Fruit fly (Drosophila melanogaster): ENCODE data around the gene Cdc16.
A peak's percentile ranks its signal among the peaks of the same experiment; 100 is the strongest.

Gene Cdc16

DNA sequence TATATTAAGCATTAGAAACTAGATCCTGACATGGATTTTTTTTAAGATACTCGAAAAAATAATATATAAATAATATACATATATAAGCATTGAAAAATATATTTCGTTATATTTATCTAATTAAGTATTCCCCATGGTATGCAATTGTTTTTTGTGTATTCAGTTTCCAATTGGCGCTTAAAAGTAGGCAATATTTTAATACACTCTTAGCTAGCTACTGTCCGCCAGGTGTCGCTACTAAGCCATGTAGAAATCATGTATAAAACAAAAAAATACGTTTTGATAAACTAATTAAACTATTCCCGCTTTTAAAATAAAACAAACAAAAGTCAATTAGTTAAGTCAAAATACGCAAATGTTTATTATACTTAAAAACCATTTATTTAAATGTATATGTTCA is 50.3 kb downstream of the Cdc16 start:
- TF ChIP-seq h (optimal IDR thresholded peaks at IDR 0.05) (peak; percentile 100), Myc (optimal IDR thresholded peaks at IDR 0.05) (no peak)

DNA sequence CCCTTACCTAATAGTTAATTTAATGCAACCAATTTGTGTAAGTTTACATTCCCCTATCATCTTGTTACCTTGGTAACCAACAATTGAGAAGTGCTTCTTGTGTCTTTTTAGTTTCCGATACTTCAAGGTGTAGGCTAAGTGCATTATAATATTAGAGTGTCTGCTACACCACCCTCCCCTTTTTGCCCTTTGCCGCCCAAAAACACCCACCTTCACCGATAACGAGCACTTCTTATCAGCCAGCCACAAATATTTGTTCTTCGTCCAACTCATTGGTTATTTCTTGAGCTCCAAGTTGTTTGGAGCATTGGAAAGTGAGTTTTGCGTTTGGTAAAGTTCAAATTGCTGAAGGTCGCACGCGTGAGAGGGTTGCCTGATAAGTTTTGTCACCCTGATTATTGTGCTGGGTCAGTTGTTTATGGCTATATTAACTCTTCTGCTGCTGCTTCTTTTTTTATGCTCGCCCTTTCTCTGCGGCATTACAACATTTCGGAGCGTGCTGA is 50.9 kb downstream of the Cdc16 start:
- TF ChIP-seq insv (optimal IDR thresholded peaks at IDR 0.05) (peak; percentile 77), Sin3A (optimal IDR thresholded peaks at IDR 0.05) (no peak), h (optimal IDR thresholded peaks at IDR 0.05) (peak; percentile 30)

DNA sequence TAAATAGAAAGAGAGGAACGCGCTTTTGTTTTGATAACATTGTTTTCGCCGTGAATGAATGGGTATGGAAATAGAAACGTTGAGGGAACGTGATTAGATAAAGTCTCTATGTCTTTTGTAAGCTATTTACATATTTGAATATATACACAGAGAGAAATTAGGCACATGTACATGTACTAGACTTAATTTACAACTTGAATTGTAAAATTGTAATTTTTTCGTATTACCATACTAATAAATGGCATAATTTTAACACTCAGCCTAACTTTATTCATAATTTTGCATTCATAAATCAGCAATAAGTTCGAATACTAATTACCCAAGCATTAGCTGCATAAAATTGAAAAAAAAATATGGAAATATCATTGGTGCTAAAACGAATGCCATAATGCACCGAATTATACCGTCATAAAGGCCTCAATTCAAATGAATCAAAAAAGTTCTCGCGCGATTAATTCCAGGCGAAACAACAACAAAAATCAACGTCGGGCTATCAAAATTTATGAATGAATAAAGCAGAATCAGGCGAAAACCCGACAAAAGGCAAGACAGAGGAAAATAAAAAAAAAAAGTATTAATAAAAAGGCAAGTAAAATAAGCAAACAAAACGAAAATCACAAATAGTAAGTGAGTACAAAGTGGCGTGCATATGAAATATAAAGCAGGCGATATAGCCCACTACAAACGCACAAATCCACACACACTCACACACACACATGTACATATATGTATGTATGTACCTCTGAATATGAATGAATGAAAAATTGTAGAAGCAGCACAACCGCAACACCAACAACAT is 51.7 kb downstream of the Cdc16 start:
- TF ChIP-seq Myc (optimal IDR thresholded peaks at IDR 0.05): no peak
- no peak for TF ChIP-seq h (optimal IDR thresholded peaks at IDR 0.05)
- TF ChIP-seq ttk (optimal IDR thresholded peaks at IDR 0.05): no peak
- TF ChIP-seq Sin3A (optimal IDR thresholded peaks at IDR 0.05): no peak
- no peak for TF ChIP-seq insv (optimal IDR thresholded peaks at IDR 0.05)
- no peak for TF ChIP-seq psq (optimal IDR thresholded peaks at IDR 0.05)

DNA sequence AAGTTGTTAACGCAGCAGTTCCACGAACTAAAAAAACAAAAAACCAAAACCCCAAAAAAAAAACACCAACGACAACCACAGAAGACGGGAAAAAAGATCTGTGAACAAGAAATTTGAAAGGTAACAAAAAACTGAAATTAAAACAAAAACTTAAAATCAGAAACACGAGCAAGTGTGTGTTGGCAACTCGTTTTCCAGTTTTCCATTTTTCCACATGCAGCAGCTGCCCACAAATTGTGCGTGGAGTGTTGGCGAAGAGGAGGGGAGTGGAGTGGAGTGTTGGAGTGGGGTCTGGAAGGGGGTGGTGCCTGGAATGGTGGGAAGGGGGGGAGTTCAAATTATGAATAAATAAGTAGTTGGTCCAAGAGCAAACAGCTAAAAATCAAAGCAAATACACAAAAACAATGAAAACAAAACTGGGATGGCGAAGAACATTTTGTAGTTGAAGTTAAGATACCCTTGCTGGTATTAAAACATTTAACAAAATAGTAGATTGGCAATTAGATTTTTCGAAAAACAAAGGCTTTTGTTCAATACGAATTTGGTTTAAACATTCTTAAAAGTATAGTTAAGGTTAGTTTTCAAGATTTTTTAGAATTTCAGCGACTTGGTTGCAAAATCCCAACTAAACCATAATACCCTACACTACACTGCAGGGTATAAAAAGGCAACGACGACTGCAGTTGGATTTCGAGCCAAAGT is 52.5 kb downstream of the Cdc16 start:
- TF ChIP-seq h (optimal IDR thresholded peaks at IDR 0.05) (no peak), Myc (optimal IDR thresholded peaks at IDR 0.05) (no peak), psq (optimal IDR thresholded peaks at IDR 0.05) (no peak), insv (optimal IDR thresholded peaks at IDR 0.05) (no peak), Sin3A (optimal IDR thresholded peaks at IDR 0.05) (no peak), ttk (optimal IDR thresholded peaks at IDR 0.05) (no peak)

All from Kc167 (cell line).